Worm (Caenorhabditis elegans): ENCODE measurements around the gene fbxa-163.

The fbxa-163 gene

ce11 chrII:1610630-1611029 is at the start of gene fbxa-163:
fbxa-163 (minus strand) TSS chrII:1610730.
- TF ChIP-seq unc-62 (GFP tag; optimal IDR thresholded peaks at IDR 0.05) (no peak), elt-3 (tag; optimal IDR thresholded peaks at IDR 0.05) (no peak), nhr-11 (tag; optimal IDR thresholded peaks at IDR 0.05) (no peak), ztf-1 (GFP tag; conservative IDR thresholded peaks at IDR 0.05) (no peak)

- peak; percentile 21 for TF ChIP-seq fos-1 (tag; optimal IDR thresholded peaks at IDR 0.05)
Observed at ce11 chrII:1659729-1660128, 49.2 kb upstream of the fbxa-163 start.

ce11 chrII:1657202-1657601 is 46.7 kb upstream of the fbxa-163 start, which contains the start of gene ZC204.12:
ZC204.12 (minus strand) TSS chrII:1657302.
- no peak for TF ChIP-seq lin-11 (tag; optimal IDR thresholded peaks at IDR 0.05)
- no peak for TF ChIP-seq ztf-1 (GFP tag; conservative IDR thresholded peaks at IDR 0.05)
- no peak for TF ChIP-seq nhr-25 (tag; optimal IDR thresholded peaks at IDR 0.05)

ce11 chrII:1654917-1655316 is 44.4 kb upstream of the fbxa-163 start, which contains the start of gene btb-12:
btb-12 (plus strand) TSS chrII:1655217.
- no peak for TF ChIP-seq gmeb-1 (tag; optimal IDR thresholded peaks at IDR 0.05)
- no peak for TF ChIP-seq nhr-25 (tag; optimal IDR thresholded peaks at IDR 0.05)
- TF ChIP-seq nhr-237 (tag; optimal IDR thresholded peaks at IDR 0.05), result no peak
- no peak for TF ChIP-seq unc-55 (GFP tag; optimal IDR thresholded peaks at IDR 0.05)
- no peak for TF ChIP-seq ceh-82 (tag; optimal IDR thresholded peaks at IDR 0.05)
- TF ChIP-seq mdl-1 (tag; optimal IDR thresholded peaks at IDR 0.05), result no peak
- no peak for TF ChIP-seq elt-3 (tag; optimal IDR thresholded peaks at IDR 0.05)
- no peak for TF ChIP-seq egl-27 (tag; optimal IDR thresholded peaks at IDR 0.05)
- TF ChIP-seq nhr-77 (tag; optimal IDR thresholded peaks at IDR 0.05), result no peak
- no peak for TF ChIP-seq dmd-4 (tag; optimal IDR thresholded peaks at IDR 0.05)
- TF ChIP-seq sem-4 (tag; optimal IDR thresholded peaks at IDR 0.05), result no peak
- TF ChIP-seq crh-2 (tag; optimal IDR thresholded peaks at IDR 0.05), result no peak

- no peak for TF ChIP-seq skn-1 (tag; optimal IDR thresholded peaks at IDR 0.05)
- TF ChIP-seq F13H6.1 (tag; optimal IDR thresholded peaks at IDR 0.05), result no peak
- TF ChIP-seq elt-3 (tag; optimal IDR thresholded peaks at IDR 0.05), result no peak
- no peak for TF ChIP-seq snpc-4 (tag; optimal IDR thresholded peaks at IDR 0.05)
- TF ChIP-seq nhr-6 (tag; optimal IDR thresholded peaks at IDR 0.05), result no peak
- no peak for TF ChIP-seq sma-9 (GFP tag; optimal IDR thresholded peaks at IDR 0.05)
- TF ChIP-seq sma-9 (tag; optimal IDR thresholded peaks at IDR 0.05), result no peak
- TF ChIP-seq unc-39 (tag; optimal IDR thresholded peaks at IDR 0.05), result no peak
- no peak for TF ChIP-seq nhr-25 (tag; optimal IDR thresholded peaks at IDR 0.05)
- no peak for TF ChIP-seq nhr-21 (tag; optimal IDR thresholded peaks at IDR 0.05)
- no peak for TF ChIP-seq aly-2 (tag; optimal IDR thresholded peaks at IDR 0.05)
- TF ChIP-seq unc-55 (GFP tag; optimal IDR thresholded peaks at IDR 0.05), result no peak
- no peak for TF ChIP-seq lin-39 (tag; optimal IDR thresholded peaks at IDR 0.05)
- no peak for TF ChIP-seq C34F6.9 (tag; optimal IDR thresholded peaks at IDR 0.05)
- TF ChIP-seq peb-1 (tag; optimal IDR thresholded peaks at IDR 0.05), result no peak
- no peak for TF ChIP-seq nhr-77 (tag; optimal IDR thresholded peaks at IDR 0.05)
- no peak for TF ChIP-seq gmeb-1 (tag; optimal IDR thresholded peaks at IDR 0.05)
- no peak for TF ChIP-seq blmp-1 (tag; optimal IDR thresholded peaks at IDR 0.05; ENCODE audit: insufficient read depth)
- TF ChIP-seq lin-13 (GFP tag; optimal IDR thresholded peaks at IDR 0.05), result no peak
- TF ChIP-seq R02D3.7 (tag; optimal IDR thresholded peaks at IDR 0.05), result no peak
Observed at ce11 chrII:1653397-1653796, 42.9 kb upstream of the fbxa-163 start, which contains the start of gene fbxb-15. fbxb-15 (minus strand) TSS chrII:1653497.

ce11 chrII:1651804-1652203 is 41.3 kb upstream of the fbxa-163 start, which contains the start of gene fbxb-16:
fbxb-16 (minus strand) TSS chrII:1651904.
- no peak for TF ChIP-seq gmeb-1 (tag; optimal IDR thresholded peaks at IDR 0.05)
- TF ChIP-seq crh-2 (tag; optimal IDR thresholded peaks at IDR 0.05), result no peak
- TF ChIP-seq ceh-16 (tag; optimal IDR thresholded peaks at IDR 0.05), result no peak
- no peak for TF ChIP-seq nhr-23 (tag; optimal IDR thresholded peaks at IDR 0.05)
- no peak for TF ChIP-seq nhr-21 (tag; optimal IDR thresholded peaks at IDR 0.05)
- TF ChIP-seq alr-1 (tag; optimal IDR thresholded peaks at IDR 0.05), result no peak
- no peak for TF ChIP-seq skn-1 (tag; optimal IDR thresholded peaks at IDR 0.05)
- TF ChIP-seq R02D3.7 (tag; optimal IDR thresholded peaks at IDR 0.05), result no peak
- TF ChIP-seq elt-1 (tag; optimal IDR thresholded peaks at IDR 0.05), result no peak
- TF ChIP-seq snpc-4 (tag; optimal IDR thresholded peaks at IDR 0.05), result no peak
- no peak for TF ChIP-seq mbf-1 (tag; optimal IDR thresholded peaks at IDR 0.05)
- no peak for TF ChIP-seq nhr-25 (tag; optimal IDR thresholded peaks at IDR 0.05)
- no peak for TF ChIP-seq F13H6.1 (tag; optimal IDR thresholded peaks at IDR 0.05)
- TF ChIP-seq lin-13 (GFP tag; optimal IDR thresholded peaks at IDR 0.05), result no peak
- no peak for TF ChIP-seq lin-39 (tag; optimal IDR thresholded peaks at IDR 0.05)
- TF ChIP-seq elt-3 (tag; optimal IDR thresholded peaks at IDR 0.05), result no peak
- no peak for TF ChIP-seq C34F6.9 (tag; optimal IDR thresholded peaks at IDR 0.05)
- TF ChIP-seq nhr-12 (tag; optimal IDR thresholded peaks at IDR 0.05), result no peak
- no peak for TF ChIP-seq fos-1 (tag; optimal IDR thresholded peaks at IDR 0.05)
- TF ChIP-seq mdl-1 (tag; optimal IDR thresholded peaks at IDR 0.05), result no peak
